Worm (Caenorhabditis elegans) whole organism, L1 larva: Measurements from ENCODE around the gene anoh-2.

ENCODE experiments used
- C04F5.9 ChIP-seq: sonication (generic microtip); optimal IDR thresholded peaks from 2 replicates; lab custom pipeline; 2016; ENCODE audit warnings: missing genetic modification characterization, missing compliant biosample characterization
- Y116A8C.19 ChIP-seq: sonication (generic microtip); optimal IDR thresholded peaks from 2 replicates; lab custom pipeline; 2016; ENCODE audit warnings: missing compliant biosample characterization, missing genetic modification characterization, borderline replicate concordance
- blmp-1 ChIP-seq: fragments of 150-350 bp; optimal IDR thresholded peaks from 2 replicates; lab custom pipeline; 2014; ENCODE audit warnings: missing biosample characterization, missing genetic modification characterization
- ceh-90 ChIP-seq: sonication (generic microtip); optimal IDR thresholded peaks from 2 replicates; lab custom pipeline; 2016; ENCODE audit warnings: missing genetic modification characterization, missing compliant biosample characterization
- dpl-1 ChIP-seq, 3 experiments: fragments of 150-350 bp in 2 of 3; sonication (generic microtip) in 1 of 3; optimal IDR thresholded peaks; 2 replicates each; lab custom pipeline; 2014 to 2017; ENCODE audit warnings: missing biosample characterization in 3 of 3, missing genetic modification characterization in 3 of 3, missing genetic modification reagents in 3 of 3
- efl-1 ChIP-seq, 4 experiments: fragments of 150-350 bp; optimal IDR thresholded peaks in 3 of 4; peaks in 1 of 4; 1 replicate in 1 of 4; 2 replicates in 3 of 4; lab custom pipeline; 2014; ENCODE audit warnings: missing biosample characterization in 2 of 4, missing genetic modification characterization in 2 of 4, missing genetic modification reagents in 2 of 4
- efl-3 ChIP-seq: fragments of 200-800 bp; sonication (Bioruptor generic); optimal IDR thresholded peaks from 2 replicates; lab custom pipeline; 2018; ENCODE audit warnings: mild to moderate bottlenecking, missing genetic modification characterization, missing compliant biosample characterization
- elt-2 ChIP-seq: sonication (generic microtip); optimal IDR thresholded peaks from 2 replicates; lab custom pipeline; 2016; ENCODE audit warnings: missing genetic modification characterization, mild to moderate bottlenecking, inconsistent platforms, missing compliant biosample characterization, missing genetic modification reagents
- ets-5 ChIP-seq: fragments of 200-800 bp; sonication (Bioruptor generic); IDR thresholded peaks from 2 replicates; pipeline ENCODE4 v1.3.6; 2022; ENCODE audit warnings: missing genetic modification characterization, missing compliant biosample characterization
- fkh-10 ChIP-seq: sonication (generic microtip); optimal IDR thresholded peaks from 2 replicates; lab custom pipeline; 2017; ENCODE audit warnings: missing biosample characterization, missing genetic modification reagents, missing genetic modification characterization
- fkh-8 ChIP-seq: sonication (generic microtip); optimal IDR thresholded peaks from 2 replicates; lab custom pipeline; 2016; ENCODE audit warnings: mild to moderate bottlenecking, missing genetic modification characterization, missing compliant biosample characterization
- grh-1 ChIP-seq: fragments of 200-800 bp; sonication (Bioruptor generic); IDR thresholded peaks from 2 replicates; pipeline ENCODE4 v1.3.6; 2022; ENCODE audit warnings: missing genetic modification reagents, missing genetic modification characterization, missing compliant biosample characterization
- hlh-4 ChIP-seq: sonication (generic microtip); optimal IDR thresholded peaks from 2 replicates; lab custom pipeline; 2016; ENCODE audit warnings: mild to moderate bottlenecking, missing genetic modification characterization, missing compliant biosample characterization
- hpl-2 ChIP-seq: fragments of 150-350 bp; optimal IDR thresholded peaks from 2 replicates; lab custom pipeline; 2014; ENCODE audit warnings: missing biosample characterization, missing genetic modification reagents, missing genetic modification characterization
- jun-1 ChIP-seq: fragments of 150-350 bp; optimal IDR thresholded peaks from 2 replicates; lab custom pipeline; 2014; ENCODE audit warnings: missing biosample characterization, missing genetic modification reagents, missing genetic modification characterization
- lin-35 ChIP-seq, 2 experiments: fragments of 150-350 bp; optimal IDR thresholded peaks; 2 replicates each; lab custom pipeline; 2014; ENCODE audit warnings: missing biosample characterization in 2 of 2, missing genetic modification characterization in 2 of 2, missing genetic modification reagents in 2 of 2
- lin-39 ChIP-seq: fragments of 150-350 bp; optimal IDR thresholded peaks from 2 replicates; lab custom pipeline; 2014; ENCODE audit warnings: missing biosample characterization, missing genetic modification reagents, missing genetic modification characterization
- lir-3 ChIP-seq: sonication (generic microtip); optimal IDR thresholded peaks from 2 replicates; lab custom pipeline; 2016; ENCODE audit warnings: mild to moderate bottlenecking, missing genetic modification characterization, moderate library complexity, missing compliant biosample characterization; ENCODE audit not compliant: poor library complexity
- lsy-2 ChIP-seq, 2 experiments: fragments of 150-350 bp; optimal IDR thresholded peaks; 2 replicates each; lab custom pipeline; 2014; ENCODE audit warnings: missing biosample characterization in 2 of 2, missing genetic modification characterization in 2 of 2
- mab-9 ChIP-seq: fragments of 200-800 bp; sonication (Bioruptor generic); IDR thresholded peaks from 2 replicates; pipeline ENCODE4 v1.3.6; 2022; ENCODE audit warnings: missing genetic modification reagents, missing genetic modification characterization, missing compliant biosample characterization
- nhr-20 ChIP-seq: sonication (generic microtip); optimal IDR thresholded peaks from 2 replicates; lab custom pipeline; 2016; ENCODE audit warnings: mild to moderate bottlenecking, missing genetic modification characterization, missing compliant biosample characterization
- nhr-76 ChIP-seq: sonication (generic microtip); optimal IDR thresholded peaks from 2 replicates; lab custom pipeline; 2017; ENCODE audit warnings: missing biosample characterization, missing genetic modification characterization
- nhr-85 ChIP-seq: sonication (generic microtip); peaks from one replicate; lab custom pipeline; 2016; ENCODE audit warnings: missing genetic modification characterization, inconsistent platforms, missing compliant biosample characterization
- pag-3 ChIP-seq: sonication (generic microtip); optimal IDR thresholded peaks from 2 replicates; lab custom pipeline; 2017; ENCODE audit warnings: missing genetic modification characterization, mild to moderate bottlenecking, missing compliant biosample characterization, antibody characterized with exemption, borderline replicate concordance; ENCODE audit not compliant: insufficient read depth
- pax-3 ChIP-seq: fragments of 200-800 bp; sonication (Bioruptor generic); optimal IDR thresholded peaks from 2 replicates; lab custom pipeline; 2018; ENCODE audit warnings: mild to moderate bottlenecking, missing genetic modification characterization, moderate library complexity, missing compliant biosample characterization
- pqm-1 ChIP-seq: sonication (generic microtip); optimal IDR thresholded peaks from 3 replicates; lab custom pipeline; 2017; ENCODE audit warnings: missing biosample characterization, missing genetic modification characterization
- skn-1 ChIP-seq: fragments of 150-350 bp; optimal IDR thresholded peaks from 2 replicates; lab custom pipeline; 2014; ENCODE audit warnings: missing biosample characterization, missing genetic modification characterization
- snu-23 ChIP-seq: sonication (generic microtip); optimal IDR thresholded peaks from 2 replicates; lab custom pipeline; 2016; ENCODE audit warnings: missing genetic modification characterization, missing compliant biosample characterization
- sox-4 ChIP-seq: sonication (generic microtip); optimal IDR thresholded peaks from 2 replicates; lab custom pipeline; 2016; ENCODE audit warnings: missing genetic modification characterization, missing compliant biosample characterization
- sptf-1 ChIP-seq: fragments of 150-350 bp; optimal IDR thresholded peaks from 2 replicates; lab custom pipeline; 2014; ENCODE audit warnings: missing biosample characterization, missing genetic modification characterization
- swsn-7 ChIP-seq: sonication (generic microtip); optimal IDR thresholded peaks from 2 replicates; lab custom pipeline; 2016; ENCODE audit warnings: missing genetic modification characterization, missing compliant biosample characterization
- tlp-1 ChIP-seq: fragments of 150-350 bp; optimal IDR thresholded peaks from 2 replicates; lab custom pipeline; 2014; ENCODE audit warnings: missing biosample characterization, missing genetic modification characterization
- unc-30 ChIP-seq: sonication (generic microtip); optimal IDR thresholded peaks from 2 replicates; lab custom pipeline; 2017; ENCODE audit warnings: missing biosample characterization, missing genetic modification characterization
- unc-98 ChIP-seq: fragments of 200-800 bp; sonication (Bioruptor generic); IDR thresholded peaks from 2 replicates; pipeline ENCODE4 v1.3.6; 2022; ENCODE audit warnings: missing genetic modification characterization, missing compliant biosample characterization
- zag-1 ChIP-seq: fragments of 150-350 bp; optimal IDR thresholded peaks from 2 replicates; lab custom pipeline; 2014; ENCODE audit warnings: missing biosample characterization, missing genetic modification characterization
- ztf-4 ChIP-seq: fragments of 150-350 bp; optimal IDR thresholded peaks from 2 replicates; lab custom pipeline; 2014; ENCODE audit warnings: missing biosample characterization, missing genetic modification characterization

anoh-2 gene

DNA sequence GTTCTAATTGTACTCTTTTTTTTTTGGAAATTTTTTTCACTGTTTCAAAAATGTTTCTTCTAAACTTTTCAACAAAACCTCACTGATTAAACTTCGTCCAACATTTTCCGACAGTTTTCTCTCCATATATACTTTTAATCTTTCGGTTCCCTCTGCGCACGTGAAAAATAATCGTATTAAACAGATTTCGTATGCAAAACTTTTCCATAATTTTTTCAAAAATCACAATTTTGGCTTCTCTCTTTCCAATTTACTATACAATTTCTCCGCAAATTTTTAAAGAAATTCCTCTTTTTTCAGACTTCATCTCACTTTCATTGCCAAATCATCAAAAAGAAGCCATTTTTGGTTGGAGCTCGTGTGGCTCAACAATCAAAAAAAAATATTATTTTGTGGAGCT is 41.8 kb upstream of the anoh-2 start, which contains the start of gene dmd-6:
Gene dmd-6, plus strand, starts transcription at position 301 of the 400 bp plus-strand sequence.
- TF ChIP-seq efl-3 (GFP tag; lab: Kevin White, UChicago) (no peak), snu-23 (GFP tag; lab: Kevin White, UChicago) (no peak), hlh-4 (tag; lab: Kevin White, UChicago) (no peak), unc-30 (tag; lab: Kevin White, UChicago) (no peak), ztf-4 (tag; lab: Kevin White, UChicago) (no peak), zag-1 (tag; lab: Kevin White, UChicago) (no peak)

- TF ChIP-seq blmp-1 (tag; lab: Kevin White, UChicago) (peak; percentile 14), nhr-85 (tag; lab: Kevin White, UChicago) (no peak), efl-1 (optimal IDR thresholded peaks at IDR 0.05; lab: Kevin White, UChicago) (no peak), efl-1 (GFP tag; optimal IDR thresholded peaks at IDR 0.05 in 1 of 2; lab: Kevin White, UChicago) (peak in 1 of 2 experiments; percentile 51)
Observed at ce11 chrIV:14617059-14617458, 41.0 kb upstream of the anoh-2 start.

ce11 chrIV:14617498-14617897 is 40.6 kb upstream of the anoh-2 start:
- TF ChIP-seq nhr-20 (tag; lab: Kevin White, UChicago): peak; percentile 22
- TF ChIP-seq lir-3: no peak
- no peak for TF ChIP-seq skn-1 (tag; lab: Kevin White, UChicago)
- TF ChIP-seq efl-3 (GFP tag; lab: Kevin White, UChicago): no peak
- no peak for TF ChIP-seq C04F5.9 (tag; lab: Kevin White, UChicago)
- no peak for TF ChIP-seq pag-3
- TF ChIP-seq efl-1 (optimal IDR thresholded peaks at IDR 0.05; lab: Kevin White, UChicago): no peak
- peak in 1 of 2 experiments; percentile 89 for TF ChIP-seq efl-1 (GFP tag; optimal IDR thresholded peaks at IDR 0.05 in 1 of 2; lab: Kevin White, UChicago)
- no peak for TF ChIP-seq fkh-10 (GFP tag; lab: Kevin White, UChicago)
- no peak for TF ChIP-seq unc-98

ce11 chrIV:14617985-14618384 is 40.1 kb upstream of the anoh-2 start:
- TF ChIP-seq pax-3 (tag; lab: Kevin White, UChicago) (no peak), Y116A8C.19 (no peak), pqm-1 (tag; lab: Kevin White, UChicago) (no peak), ceh-90 (no peak), lin-35 (GFP tag; optimal IDR thresholded peaks at IDR 0.05; lab: Kevin White, UChicago) (no peak), elt-2 (tag; lab: Kevin White, UChicago) (no peak), sptf-1 (tag; lab: Kevin White, UChicago) (no peak), ztf-4 (tag; lab: Kevin White, UChicago) (no peak), ets-5 (GFP tag; lab: Robert Waterston, UW) (no peak), nhr-76 (tag; lab: Kevin White, UChicago) (no peak), dpl-1 (GFP tag; optimal IDR thresholded peaks at IDR 0.05; lab: Kevin White, UChicago) (no peak), jun-1 (tag; lab: Kevin White, UChicago) (no peak), nhr-20 (tag; lab: Kevin White, UChicago) (no peak), efl-3 (GFP tag; lab: Kevin White, UChicago) (no peak), lsy-2 (tag; optimal IDR thresholded peaks at IDR 0.05; lab: Kevin White, UChicago) (no peak), fkh-8 (tag; lab: Kevin White, UChicago) (no peak), tlp-1 (tag; lab: Kevin White, UChicago) (no peak), hlh-4 (tag; lab: Kevin White, UChicago) (no peak), unc-98 (no peak), snu-23 (GFP tag; lab: Kevin White, UChicago) (no peak)

DNA sequence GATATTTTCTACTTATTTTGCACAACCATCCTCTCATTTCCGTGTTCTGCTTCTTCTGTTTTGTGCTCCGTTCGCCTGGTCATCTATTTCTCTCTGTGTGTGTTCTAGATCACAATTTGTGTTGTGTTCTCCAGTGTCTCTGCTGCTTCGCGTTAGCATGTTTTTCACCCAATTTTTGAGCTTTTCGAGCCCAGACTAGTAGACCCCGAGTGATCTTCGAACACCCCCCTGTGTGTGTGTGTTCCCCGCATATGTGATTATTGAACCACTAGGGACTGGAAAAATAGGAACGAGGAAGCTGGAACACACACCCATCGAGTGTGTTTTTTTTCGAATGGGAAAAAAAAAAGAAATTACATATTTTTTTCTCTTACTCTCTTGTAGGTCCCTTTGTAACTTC is 39.6 kb upstream of the anoh-2 start:
- TF ChIP-seq grh-1 (GFP tag; lab: Robert Waterston, UW) (peak; percentile 15; the same call in 1 of the 2 replicates), swsn-7 (no peak), fkh-8 (tag; lab: Kevin White, UChicago) (no peak), hpl-2 (GFP tag; lab: Kevin White, UChicago) (no peak), skn-1 (tag; lab: Kevin White, UChicago) (no peak), ets-5 (GFP tag; lab: Robert Waterston, UW) (no peak), sox-4 (tag; lab: Kevin White, UChicago) (no peak), efl-1 (optimal IDR thresholded peaks at IDR 0.05; lab: Kevin White, UChicago) (no peak), efl-1 (GFP tag; optimal IDR thresholded peaks at IDR 0.05 in 1 of 2; lab: Kevin White, UChicago) (peak in 1 of 2 experiments; percentile 85), mab-9 (GFP tag; lab: Robert Waterston, UW) (no peak), lin-39 (tag; lab: Kevin White, UChicago) (no peak)
